Worm (Caenorhabditis elegans) whole organism, L4/young adult: ENCODE data around the gene air-1.

Experiments used
- W03F9.2 ChIP-seq: fragments of 150-350 bp; optimal IDR thresholded peaks from 2 replicates; lab custom pipeline; 2014; ENCODE audit warnings: missing biosample characterization, missing genetic modification characterization
- him-1 ChIP-seq: sonication (generic microtip); optimal IDR thresholded peaks from 2 replicates; lab custom pipeline; 2016; ENCODE audit warnings: missing genotype, missing genetic modification reagents, missing genetic modification characterization, missing compliant biosample characterization

ce11 chrV:8211993-8212392 is 9.3 kb upstream of the air-1 start:
- TF ChIP-seq him-1 (no peak), W03F9.2 (tag; lab: Kevin White, UChicago) (no peak)
